ENCODE assay signal across 5 worm cellular contexts in the genomic region with DNA sequence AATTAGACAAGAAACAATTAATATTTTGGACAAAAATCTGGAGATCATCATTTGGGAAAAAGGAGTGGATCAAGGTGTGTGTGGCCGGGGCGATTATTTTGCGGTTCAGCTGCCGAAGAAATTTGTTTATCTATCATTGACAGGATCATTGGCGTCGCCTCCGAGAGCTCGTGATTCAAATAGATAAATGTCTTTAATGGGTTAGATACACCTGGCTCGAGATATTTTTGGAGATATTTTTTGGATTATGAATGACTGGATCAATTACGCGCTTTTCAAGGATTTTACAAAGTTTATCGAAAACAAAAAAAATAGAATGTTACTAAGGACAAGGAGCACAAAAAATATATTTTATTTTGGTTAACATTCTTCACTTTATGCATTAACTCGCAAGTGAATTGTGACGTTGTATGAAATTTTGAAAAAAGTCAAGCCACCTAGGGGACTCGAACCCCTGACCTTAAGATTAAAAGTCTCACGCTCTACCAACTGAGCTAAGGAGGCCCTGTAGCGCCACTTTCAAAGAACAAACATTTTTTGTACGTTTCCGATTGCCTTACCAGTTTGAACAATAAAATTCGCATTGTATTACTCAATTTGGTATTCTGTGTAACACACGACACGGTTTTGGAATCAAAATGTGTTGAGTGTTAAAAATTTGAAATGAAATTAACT.
A peak's percentile ranks its signal among the peaks of the same experiment; 100 is the strongest.
TF ChIP-seq lines count a peak whose summit lies in the region.

A gene (minus strand): TSS at position 51 of the 675 bp plus-strand sequence.

TF ChIP-seq in whole organism, L1 larva, 84 proteins besides CTCF, POLR2A, EP300 and RAD21 (continues in another document):
- TF ChIP-seq ztf-4 (tag; optimal IDR thresholded peaks at IDR 0.05; lab: Kevin White, UChicago) (no peak), ceh-8 (GFP tag; optimal IDR thresholded peaks at IDR 0.05; lab: Kevin White, UChicago) (no peak), Y116A8C.19 (tag; optimal IDR thresholded peaks at IDR 0.05; lab: Kevin White, UChicago; ENCODE audit: borderline replicate concordance) (no peak), lin-35 (GFP tag; optimal IDR thresholded peaks at IDR 0.05; lab: Kevin White, UChicago) (peak in 1 of 2 experiments; percentile 10), C16A3.4 (tag; optimal IDR thresholded peaks at IDR 0.05; lab: Kevin White, UChicago) (peak; percentile 40), nhr-90 (tag; optimal IDR thresholded peaks at IDR 0.05; lab: Kevin White, UChicago; ENCODE audit: poor library complexity) (peak; percentile 43), lin-39 (tag; optimal IDR thresholded peaks at IDR 0.05; lab: Kevin White, UChicago) (no peak), egl-13 (tag; optimal IDR thresholded peaks at IDR 0.05; lab: Kevin White, UChicago) (no peak), nhr-20 (tag; optimal IDR thresholded peaks at IDR 0.05; lab: Kevin White, UChicago) (no peak), alr-1 (tag; optimal IDR thresholded peaks at IDR 0.05; lab: Kevin White, UChicago; ENCODE audit: borderline replicate concordance) (no peak), snu-23 (GFP tag; optimal IDR thresholded peaks at IDR 0.05; lab: Kevin White, UChicago) (no peak), nhr-77 (tag; optimal IDR thresholded peaks at IDR 0.05; lab: Kevin White, UChicago) (peak; percentile 14), nhr-85 (tag; lab: Kevin White, UChicago) (peak; percentile 34), mdl-1 (tag; optimal IDR thresholded peaks at IDR 0.05; lab: Kevin White, UChicago) (peak in 1 of 2 experiments; percentile 17), blmp-1 (tag; optimal IDR thresholded peaks at IDR 0.05; lab: Kevin White, UChicago) (peak; percentile 4), unc-86 (tag; optimal IDR thresholded peaks at IDR 0.05; lab: Kevin White, UChicago) (no peak)

TF ChIP-seq in whole organism, L2 larva, 48 proteins besides CTCF, POLR2A, EP300 and RAD21:
- TF ChIP-seq peb-1 (tag; optimal IDR thresholded peaks at IDR 0.05; lab: Kevin White, UChicago) (no peak), ztf-4 (tag; optimal IDR thresholded peaks at IDR 0.05; lab: Kevin White, UChicago) (no peak), dmd-4 (tag; optimal IDR thresholded peaks at IDR 0.05; lab: Kevin White, UChicago) (no peak), sma-3 (GFP tag; optimal IDR thresholded peaks at IDR 0.05; lab: Kevin White, UChicago) (peak; percentile 48), lin-39 (tag; optimal IDR thresholded peaks at IDR 0.05; lab: Kevin White, UChicago) (no peak), ZK546.5 (tag; optimal IDR thresholded peaks at IDR 0.05; lab: Kevin White, UChicago) (no peak), nhr-129 (tag; optimal IDR thresholded peaks at IDR 0.05; lab: Kevin White, UChicago) (peak; percentile 8), lin-13 (GFP tag; optimal IDR thresholded peaks at IDR 0.05; lab: Kevin White, UChicago) (no peak), nhr-237 (tag; optimal IDR thresholded peaks at IDR 0.05; lab: Kevin White, UChicago) (no peak), nhr-12 (tag; optimal IDR thresholded peaks at IDR 0.05; lab: Kevin White, UChicago) (no peak), unc-55 (GFP tag; optimal IDR thresholded peaks at IDR 0.05; lab: Kevin White, UChicago) (no peak), gmeb-1 (tag; optimal IDR thresholded peaks at IDR 0.05; lab: Kevin White, UChicago) (no peak), ama-1 (optimal IDR thresholded peaks at IDR 0.05; lab: Kevin White, UChicago) (no peak), crh-2 (tag; optimal IDR thresholded peaks at IDR 0.05; lab: Kevin White, UChicago) (peak; percentile 23), fos-1 (tag; optimal IDR thresholded peaks at IDR 0.05; lab: Kevin White, UChicago) (peak; percentile 50), aly-2 (tag; optimal IDR thresholded peaks at IDR 0.05; lab: Kevin White, UChicago) (no peak), sma-9 (GFP tag; optimal IDR thresholded peaks at IDR 0.05; lab: Kevin White, UChicago) (peak; percentile 25), sma-9 (tag; optimal IDR thresholded peaks at IDR 0.05; lab: Kevin White, UChicago) (no peak)

TF ChIP-seq in whole organism, L3 larva, 47 proteins besides CTCF, POLR2A, EP300 and RAD21:
- no peak for TF ChIP-seq unc-39 (tag; optimal IDR thresholded peaks at IDR 0.05; lab: Kevin White, UChicago)
- peak; percentile 11 for TF ChIP-seq nhr-23 (tag; optimal IDR thresholded peaks at IDR 0.05; lab: Kevin White, UChicago)
- peak; percentile 32 for TF ChIP-seq elt-2 (tag; optimal IDR thresholded peaks at IDR 0.05; lab: Kevin White, UChicago)
- peak; percentile 11 for TF ChIP-seq pqm-1 (tag; optimal IDR thresholded peaks at IDR 0.05; lab: Kevin White, UChicago)
- no peak for TF ChIP-seq fkh-10 (GFP tag; optimal IDR thresholded peaks at IDR 0.05; lab: Kevin White, UChicago)
- TF ChIP-seq nhr-76 (tag; optimal IDR thresholded peaks at IDR 0.05; lab: Kevin White, UChicago), result no peak
- TF ChIP-seq ztf-11 (tag; optimal IDR thresholded peaks at IDR 0.05; lab: Kevin White, UChicago), result no peak
- TF ChIP-seq fos-1 (tag; optimal IDR thresholded peaks at IDR 0.05; lab: Kevin White, UChicago), result no peak

TF ChIP-seq in whole organism, L4 larva, 104 proteins besides CTCF, POLR2A, EP300 and RAD21 (continues in another document):
- no peak for TF ChIP-seq Y75B8A.6 (GFP tag; IDR thresholded peaks at IDR 0.05; lab: Robert Waterston, UW)
- TF ChIP-seq nhr-77 (tag; optimal IDR thresholded peaks at IDR 0.05; lab: Kevin White, UChicago), result no peak
- TF ChIP-seq set-16 (GFP tag; IDR thresholded peaks at IDR 0.05; lab: Robert Waterston, UW), result no peak
- TF ChIP-seq Y48G9A.11 (GFP tag; IDR thresholded peaks at IDR 0.05; lab: Robert Waterston, UW), result no peak; the same call in 1 of the 2 replicates
- peak; percentile 84 for TF ChIP-seq lim-7 (GFP tag; IDR thresholded peaks at IDR 0.05; lab: Robert Waterston, UW)
- no peak for TF ChIP-seq mxl-2 (GFP tag; conservative IDR thresholded peaks at IDR 0.05; lab: Robert Waterston, UW)
- peak; percentile 57; the same call in 1 of the 2 replicates for TF ChIP-seq vab-7 (GFP tag; IDR thresholded peaks at IDR 0.05; lab: Robert Waterston, UW)
- TF ChIP-seq mdl-1 (tag; optimal IDR thresholded peaks at IDR 0.05; lab: Kevin White, UChicago), result no peak
- TF ChIP-seq nhr-48 (tag; optimal IDR thresholded peaks at IDR 0.05; lab: Kevin White, UChicago), result no peak
- TF ChIP-seq nhr-102 (tag; optimal IDR thresholded peaks at IDR 0.05; lab: Kevin White, UChicago), result no peak
- peak in 1 of 2 experiments; percentile 64 for TF ChIP-seq unc-62 (GFP tag; optimal IDR thresholded peaks at IDR 0.05 in 1 of 2; lab: Kevin White, UChicago)
- no peak for TF ChIP-seq unc-62 (tag; optimal IDR thresholded peaks at IDR 0.05; lab: Kevin White, UChicago)
- no peak for TF ChIP-seq aly-2 (tag; optimal IDR thresholded peaks at IDR 0.05; lab: Kevin White, UChicago)
- TF ChIP-seq arid-1 (GFP tag; conservative IDR thresholded peaks at IDR 0.05; lab: Robert Waterston, UW), result peak; percentile 49; the same call in 1 of the 2 replicates
- TF ChIP-seq ceh-28 (tag; optimal IDR thresholded peaks at IDR 0.05; lab: Kevin White, UChicago), result no peak
- no peak for TF ChIP-seq D1046.2 (GFP tag; IDR thresholded peaks at IDR 0.05; lab: Robert Waterston, UW)
- TF ChIP-seq hlh-30 (tag; optimal IDR thresholded peaks at IDR 0.05; lab: Kevin White, UChicago; ENCODE audit: insufficient read depth), result peak; percentile 0
- TF ChIP-seq T20F7.1 (GFP tag; optimal IDR thresholded peaks at IDR 0.05; lab: Kevin White, UChicago), result peak; percentile 18
- peak; percentile 6 for TF ChIP-seq aha-1 (tag; lab: Kevin White, UChicago)
- peak in 1 of 2 experiments; percentile 61 for TF ChIP-seq daf-16 (GFP tag; optimal IDR thresholded peaks at IDR 0.05; lab: Kevin White, UChicago)
- peak; percentile 57 for TF ChIP-seq daf-16 (tag; optimal IDR thresholded peaks at IDR 0.05; lab: Kevin White, UChicago)
- TF ChIP-seq ctbp-1 (GFP tag; IDR thresholded peaks at IDR 0.05; lab: Robert Waterston, UW), result no peak
- no peak for TF ChIP-seq ceh-82 (tag; optimal IDR thresholded peaks at IDR 0.05; lab: Kevin White, UChicago)
- TF ChIP-seq hmg-1.1 (GFP tag; IDR thresholded peaks at IDR 0.05; lab: Robert Waterston, UW), result no peak

TF ChIP-seq in whole organism, young adult, 124 proteins besides CTCF, POLR2A, EP300 and RAD21 (continues in another document):
- TF ChIP-seq dpl-1 (GFP tag; optimal IDR thresholded peaks at IDR 0.05; lab: Kevin White, UChicago), result no peak
- no peak for TF ChIP-seq ets-4 (GFP tag; optimal IDR thresholded peaks at IDR 0.05; lab: Kevin White, UChicago)
- TF ChIP-seq mes-4 (tag; optimal IDR thresholded peaks at IDR 0.05; lab: Kevin White, UChicago), result no peak
- 0 out of 2 replicates have a peak, but pooled peaks have one; percentile 17 for TF ChIP-seq attf-6 (GFP tag; IDR thresholded peaks at IDR 0.05; lab: Robert Waterston, UW)
- TF ChIP-seq F23B12.7 (tag; optimal IDR thresholded peaks at IDR 0.05; lab: Kevin White, UChicago; ENCODE audit: insufficient read depth), result peak; percentile 64
- TF ChIP-seq lin-40 (tag; optimal IDR thresholded peaks at IDR 0.05; lab: Kevin White, UChicago), result no peak
- TF ChIP-seq dox-1 (GFP tag; IDR thresholded peaks at IDR 0.05; lab: Robert Waterston, UW), result peak; percentile 77; the same call in 1 of the 2 replicates
- peak; percentile 71; the same call in 1 of the 2 replicates for TF ChIP-seq rcor-1 (GFP tag; IDR thresholded peaks at IDR 0.05; lab: Robert Waterston, UW)
- TF ChIP-seq ztf-25 (GFP tag; IDR thresholded peaks at IDR 0.05; lab: Robert Waterston, UW), result 0 out of 2 replicates have a peak, but pooled peaks have one; percentile 7
- TF ChIP-seq Y95B8A.8 (GFP tag; IDR thresholded peaks at IDR 0.05; lab: Robert Waterston, UW), result no peak
- no peak for TF ChIP-seq C17E4.6 (GFP tag; IDR thresholded peaks at IDR 0.05; lab: Robert Waterston, UW)
- no peak for TF ChIP-seq F10E7.11 (tag; optimal IDR thresholded peaks at IDR 0.05; lab: Kevin White, UChicago)
- peak; percentile 83 for TF ChIP-seq pbrm-1 (GFP tag; IDR thresholded peaks at IDR 0.05; lab: Robert Waterston, UW)
- TF ChIP-seq T07F8.4 (tag; optimal IDR thresholded peaks at IDR 0.05; lab: Kevin White, UChicago), result peak; percentile 8
- TF ChIP-seq unc-130 (GFP tag; optimal IDR thresholded peaks at IDR 0.05; lab: Kevin White, UChicago), result no peak
- TF ChIP-seq B0035.1 (tag; optimal IDR thresholded peaks at IDR 0.05; lab: Kevin White, UChicago), result no peak
- no peak for TF ChIP-seq gei-17 (GFP tag; optimal IDR thresholded peaks at IDR 0.05; lab: Kevin White, UChicago)
- no peak for TF ChIP-seq F57C9.4 (tag; optimal IDR thresholded peaks at IDR 0.05; lab: Kevin White, UChicago)
- TF ChIP-seq hmg-20 (GFP tag; IDR thresholded peaks at IDR 0.05; lab: Robert Waterston, UW), result no peak
- no peak for TF ChIP-seq ztf-6 (GFP tag; IDR thresholded peaks at IDR 0.05; lab: Robert Waterston, UW)
- peak; percentile 66 for TF ChIP-seq snpc-4 (GFP tag; optimal IDR thresholded peaks at IDR 0.05; lab: Kevin White, UChicago)
- peak in 3 of 4 experiments; percentile 9 to 78 (median 17) for TF ChIP-seq snpc-4 (tag; optimal IDR thresholded peaks at IDR 0.05; lab: Kevin White, UChicago)
- TF ChIP-seq efl-1 (GFP tag; optimal IDR thresholded peaks at IDR 0.05; lab: Kevin White, UChicago), result no peak
- TF ChIP-seq atf-7 (tag; optimal IDR thresholded peaks at IDR 0.05; lab: Kevin White, UChicago), result no peak
- peak; percentile 90 for TF ChIP-seq him-1 (tag; optimal IDR thresholded peaks at IDR 0.05; lab: Kevin White, UChicago)
- TF ChIP-seq C06A6.2 (GFP tag; conservative IDR thresholded peaks at IDR 0.05; lab: Robert Waterston, UW), result no peak
